Fruit fly (Drosophila melanogaster): ENCODE results near the gene Nplp4.

DNA sequence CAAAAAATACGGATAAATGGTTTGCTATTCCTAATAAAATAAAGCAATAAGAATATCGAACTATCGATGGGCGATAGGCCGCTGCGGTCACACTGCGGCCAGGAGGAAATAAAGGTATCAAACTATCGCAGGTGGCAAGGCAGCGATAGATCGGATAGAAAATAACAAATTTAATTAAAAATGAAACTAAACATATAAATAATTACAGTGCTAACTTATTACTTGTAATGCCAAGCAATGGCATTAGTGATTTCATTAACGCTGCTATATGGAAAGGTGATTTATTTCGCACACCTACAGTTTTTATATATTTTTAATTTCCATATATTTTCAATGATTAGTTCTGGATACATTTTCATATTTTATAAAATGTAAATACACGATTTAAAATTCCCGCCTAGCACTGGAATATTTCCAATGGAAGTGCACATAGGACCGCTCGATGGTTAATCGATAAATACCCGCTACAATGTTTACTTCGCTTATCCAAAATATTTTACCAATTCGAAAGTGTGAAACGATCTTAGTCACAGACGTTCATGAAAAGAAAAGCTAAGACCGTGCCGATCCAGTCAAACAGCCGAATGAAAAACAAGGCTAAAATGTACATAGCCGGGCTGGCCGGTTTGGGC lies 27.4 kb upstream of the Nplp4 start, which contains the start of the genes CG15356 and CG15362:
- TF ChIP-seq CG8478 (optimal IDR thresholded peaks at IDR 0.05) (no peak), CTCF (optimal IDR thresholded peaks at IDR 0.05) (no peak)

Measured in S2 (cell line).